Fruit fly (Drosophila melanogaster) Kc167 (cell line): Measurements from ENCODE around the gene CG42588.

Source experiments
- Myc ChIP-seq: fragments of >200 bp; optimal IDR thresholded peaks from 2 replicates; lab custom pipeline; 2017; ENCODE audit warnings: missing external identifiers
- Sin3A ChIP-seq: fragments of >200 bp; optimal IDR thresholded peaks from 2 replicates; lab custom pipeline; 2018; ENCODE audit warnings: missing external identifiers
- h ChIP-seq: fragments of >200 bp; optimal IDR thresholded peaks from 3 replicates; lab custom pipeline; 2018; ENCODE audit warnings: missing external identifiers
- insv ChIP-seq: fragments of >200 bp; optimal IDR thresholded peaks from 3 replicates; lab custom pipeline; 2018; ENCODE audit warnings: missing external identifiers
- psq ChIP-seq: fragments of >200 bp; optimal IDR thresholded peaks from 2 replicates; lab custom pipeline; 2017; ENCODE audit warnings: missing external identifiers
- ttk ChIP-seq: sonication (Bioruptor generic); optimal IDR thresholded peaks from 2 replicates; lab custom pipeline; 2017; ENCODE audit warnings: missing external identifiers

DNA sequence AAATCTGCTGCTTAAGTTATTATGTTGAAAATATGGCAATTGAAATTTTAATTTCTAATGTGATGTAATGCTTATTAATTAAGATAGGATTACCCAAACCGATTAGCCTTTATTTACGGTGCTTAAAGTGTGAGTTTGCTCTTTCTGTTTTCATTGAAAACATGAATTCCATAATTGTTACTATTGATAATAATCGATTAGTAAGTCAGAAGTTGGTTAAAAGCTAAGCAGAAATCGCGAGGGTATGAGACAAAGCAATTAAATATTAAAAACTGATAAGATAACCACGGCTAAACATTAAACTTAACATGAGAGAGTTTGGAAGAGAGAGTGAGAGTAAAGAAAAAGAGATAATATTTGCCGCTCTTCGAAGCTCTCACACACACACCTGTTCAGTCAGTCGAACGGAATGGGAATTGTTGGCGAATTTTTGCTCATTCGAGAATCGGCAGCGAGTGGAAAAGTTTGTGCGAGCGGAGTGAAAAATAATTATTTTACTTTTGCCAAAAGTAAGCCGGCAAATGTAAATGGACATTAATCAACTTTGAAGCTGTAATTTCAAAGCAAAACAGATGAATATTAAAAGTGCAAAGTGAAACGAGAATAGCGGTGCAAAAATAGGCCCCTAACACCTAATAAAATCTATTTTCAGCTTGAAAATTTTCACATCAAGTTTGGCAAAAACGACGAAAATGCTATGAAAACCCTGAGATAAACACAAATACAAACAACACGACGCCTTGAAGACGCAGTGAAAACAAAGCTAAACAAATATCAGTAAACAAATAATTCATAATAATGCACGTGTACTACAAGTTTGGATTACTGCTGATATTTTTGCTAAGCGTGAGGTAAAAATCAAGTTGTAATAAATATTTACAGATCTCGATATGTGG is 23.0 kb upstream of the CG42588 start:
- TF ChIP-seq insv (lab: Kevin White, UChicago) = no peak
- no peak for TF ChIP-seq psq
- no peak for TF ChIP-seq h
- TF ChIP-seq Myc = no peak
- TF ChIP-seq ttk = no peak
- no peak for TF ChIP-seq Sin3A (lab: Kevin White, UChicago)
